Fruit fly (Drosophila melanogaster): ENCODE measurements around the gene Fim.

Fim gene

DNA sequence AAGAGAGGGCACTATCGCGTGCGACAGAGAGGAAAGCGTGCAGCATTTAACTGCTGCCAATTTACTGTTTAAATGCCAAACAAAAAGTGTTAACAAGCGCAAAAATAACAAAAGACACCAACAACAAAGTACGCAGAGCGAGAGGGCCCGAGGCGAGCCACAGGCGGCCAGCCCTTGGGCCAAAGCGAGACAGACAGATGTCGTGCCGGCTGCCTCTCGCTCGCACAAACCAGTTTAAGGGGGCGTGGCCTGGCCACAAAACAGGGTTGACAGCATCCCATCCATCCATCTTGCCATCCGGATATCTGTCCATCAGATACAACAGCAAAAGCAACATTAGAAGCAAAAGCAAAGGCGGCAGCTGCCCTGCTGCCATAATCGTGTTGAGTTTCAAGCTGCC lies 11.6 kb upstream of the Fim start (continued):
- TF ChIP-seq E2f1 (GFP tag; IDR thresholded peaks at IDR 0.05) (no peak), emc (GFP tag; optimal IDR thresholded peaks at IDR 0.05) (no peak), CG2199 (GFP tag; IDR thresholded peaks at IDR 0.05) (no peak), HmgZ (tag; optimal IDR thresholded peaks at IDR 0.05) (no peak), CG6791 (GFP tag; IDR thresholded peaks at IDR 0.05; ENCODE audit: partially characterized antibody) (no peak), CG42726 (GFP tag; IDR thresholded peaks at IDR 0.05; ENCODE audit: partially characterized antibody) (0 out of 2 replicates have a peak, but pooled peaks have one; percentile 48), Opbp (GFP tag; IDR thresholded peaks at IDR 0.05; ENCODE audit: partially characterized antibody) (peak; percentile 19; the same call in 1 of the 3 replicates), bbx (GFP tag; IDR thresholded peaks at IDR 0.05; ENCODE audit: partially characterized antibody) (0 out of 2 replicates have a peak, but pooled peaks have one; percentile 22), CG18599 (GFP tag; optimal IDR thresholded peaks at IDR 0.05) (no peak), CG9817 (tag; optimal IDR thresholded peaks at IDR 0.05) (no peak), Ada2b (GFP tag; IDR thresholded peaks at IDR 0.05) (no peak), stwl (tag; optimal IDR thresholded peaks at IDR 0.05) (no peak), sim (GFP tag; IDR thresholded peaks at IDR 0.05) (no peak), CG4360 (GFP tag; IDR thresholded peaks at IDR 0.05) (peak; percentile 90), CG13296 (GFP tag; optimal IDR thresholded peaks at IDR 0.05) (no peak), tna (GFP tag; IDR thresholded peaks at IDR 0.05; ENCODE audit: partially characterized antibody) (no peak), Stat92E (GFP tag; optimal IDR thresholded peaks at IDR 0.05) (no peak), CG8281 (tag; optimal IDR thresholded peaks at IDR 0.05) (no peak), CG16779 (GFP tag; IDR thresholded peaks at IDR 0.05) (no peak), yki (optimal IDR thresholded peaks at IDR 0.05) (no peak), Nf-YB (GFP tag; optimal IDR thresholded peaks at IDR 0.05) (peak; percentile 93), nmo (GFP tag; optimal IDR thresholded peaks at IDR 0.05) (no peak), HmgD (GFP tag; optimal IDR thresholded peaks at IDR 0.05) (no peak), CG4424 (GFP tag; optimal IDR thresholded peaks at IDR 0.05) (no peak), NFAT (GFP tag; IDR thresholded peaks at IDR 0.05) (no peak), TFAM (GFP tag; optimal IDR thresholded peaks at IDR 0.05) (no peak), CG2889 (GFP tag; IDR thresholded peaks at IDR 0.05) (no peak), CG6654 (GFP tag; optimal IDR thresholded peaks at IDR 0.05) (no peak), CG4328 (GFP tag; optimal IDR thresholded peaks at IDR 0.05) (no peak), pros (GFP tag; optimal IDR thresholded peaks at IDR 0.05) (no peak), Hey (tag; optimal IDR thresholded peaks at IDR 0.05) (no peak), Tbp (GFP tag; optimal IDR thresholded peaks at IDR 0.05) (no peak), sd (tag; optimal IDR thresholded peaks at IDR 0.05) (no peak), CG17359 (tag; optimal IDR thresholded peaks at IDR 0.05) (no peak), gsb (GFP tag; IDR thresholded peaks at IDR 0.05) (no peak), CG10431 (GFP tag; optimal IDR thresholded peaks at IDR 0.05) (no peak), CG17328 (GFP tag; IDR thresholded peaks at IDR 0.05) (no peak), CG1832 (GFP tag; optimal IDR thresholded peaks at IDR 0.05) (peak; percentile 95), CG3163 (GFP tag; optimal IDR thresholded peaks at IDR 0.05) (no peak), vvl (GFP tag; IDR thresholded peaks at IDR 0.05) (0 out of 2 replicates have a peak, but pooled peaks have one; percentile 14), sob (GFP tag; IDR thresholded peaks at IDR 0.05) (no peak), HLH4C (GFP tag; IDR thresholded peaks at IDR 0.05; ENCODE audit: partially characterized antibody) (no peak), CG8089 (GFP tag; optimal IDR thresholded peaks at IDR 0.05) (no peak), abd-A (tag; optimal IDR thresholded peaks at IDR 0.05) (peak; percentile 17), Hr78 (GFP tag; optimal IDR thresholded peaks at IDR 0.05) (no peak), Dek (tag; optimal IDR thresholded peaks at IDR 0.05) (no peak), CG2678 (tag; optimal IDR thresholded peaks at IDR 0.05) (no peak), Hr51 (GFP tag; optimal IDR thresholded peaks at IDR 0.05) (no peak), usp (GFP tag; optimal IDR thresholded peaks at IDR 0.05) (no peak), CG3065 (GFP tag; optimal IDR thresholded peaks at IDR 0.05) (peak; percentile 37)

Data from whole organism, embryonic.